Fruit fly (Drosophila melanogaster): ENCODE results near the gene Snr1.

The Snr1 gene

dm6 chr3R:5497600-5497999, 26.9 kb downstream of the Snr1 start:
- TF ChIP-seq CG8478 (optimal IDR thresholded peaks at IDR 0.05) (no peak), CTCF (optimal IDR thresholded peaks at IDR 0.05) (no peak)

dm6 chr3R:5502646-5503045, 31.9 kb downstream of the Snr1 start, which contains the start of gene NKCC:
TSS of gene NKCC (minus strand) at chr3R:5502702.
- TF ChIP-seq CG8478 (optimal IDR thresholded peaks at IDR 0.05) (no peak), CTCF (optimal IDR thresholded peaks at IDR 0.05) (no peak)

DNA sequence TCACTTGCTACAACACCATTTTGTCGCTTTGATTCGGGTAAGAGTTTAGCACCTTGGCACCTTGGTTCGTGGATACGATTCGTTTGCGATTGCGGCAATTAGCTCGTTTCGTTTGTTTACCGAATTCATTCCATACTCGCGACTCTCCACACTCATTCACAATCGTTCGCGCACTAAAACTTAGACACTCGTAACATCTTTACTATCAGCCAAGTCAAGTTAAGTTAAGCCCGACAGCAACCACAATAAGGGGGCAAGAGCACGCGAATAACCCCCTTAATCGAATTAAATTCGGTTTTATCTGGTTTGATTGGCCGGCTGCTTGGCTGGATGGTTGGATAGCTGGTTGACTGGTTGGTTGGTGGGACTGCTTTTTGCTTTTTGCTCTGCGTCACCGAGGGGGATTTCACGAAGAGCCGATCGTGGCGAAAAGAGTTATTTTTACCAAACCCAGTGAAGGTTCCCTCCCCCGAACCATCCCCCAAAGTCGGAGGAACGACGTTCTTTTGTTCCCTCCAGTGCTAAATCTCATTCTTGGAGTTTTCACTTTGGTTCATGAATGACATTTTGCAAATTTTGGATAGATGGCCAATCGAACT, 33.2 kb downstream of the Snr1 start:
- TF ChIP-seq CTCF (optimal IDR thresholded peaks at IDR 0.05), result no peak

- no peak for TF ChIP-seq CTCF (optimal IDR thresholded peaks at IDR 0.05)
- no peak for TF ChIP-seq CG8478 (optimal IDR thresholded peaks at IDR 0.05)
These were observed 44.0 kb downstream of the Snr1 start for dm6 chr3R:5514759-5515158.

dm6 chr3R:5516582-5517001, 45.9 kb downstream of the Snr1 start:
- TF ChIP-seq CG8478 (optimal IDR thresholded peaks at IDR 0.05) (no peak), CTCF (optimal IDR thresholded peaks at IDR 0.05) (no peak)

dm6 chr3R:5517002-5517875, 46.5 kb downstream of the Snr1 start, which contains the start of gene Itpr:
TSS of gene Itpr (plus strand) at chr3R:5517117.
- no peak for TF ChIP-seq CG8478 (optimal IDR thresholded peaks at IDR 0.05)

DNA sequence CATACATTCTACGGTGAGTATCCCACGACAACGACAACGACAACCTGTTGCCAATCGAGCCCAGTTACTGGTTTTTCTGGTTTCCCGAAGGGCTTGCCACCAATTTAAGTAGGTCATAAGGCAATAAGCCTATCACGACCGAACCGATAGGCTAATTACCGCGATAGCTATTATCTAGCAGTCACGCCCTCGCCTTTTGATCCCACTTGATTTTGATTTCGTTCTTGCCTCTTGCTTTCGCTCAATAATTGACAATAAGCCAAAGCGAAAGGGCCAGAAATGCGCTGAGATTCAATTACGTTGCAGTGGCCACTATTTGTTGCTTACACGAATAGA, 47.1 kb downstream of the Snr1 start:
- no peak for TF ChIP-seq CG8478 (optimal IDR thresholded peaks at IDR 0.05)

DNA sequence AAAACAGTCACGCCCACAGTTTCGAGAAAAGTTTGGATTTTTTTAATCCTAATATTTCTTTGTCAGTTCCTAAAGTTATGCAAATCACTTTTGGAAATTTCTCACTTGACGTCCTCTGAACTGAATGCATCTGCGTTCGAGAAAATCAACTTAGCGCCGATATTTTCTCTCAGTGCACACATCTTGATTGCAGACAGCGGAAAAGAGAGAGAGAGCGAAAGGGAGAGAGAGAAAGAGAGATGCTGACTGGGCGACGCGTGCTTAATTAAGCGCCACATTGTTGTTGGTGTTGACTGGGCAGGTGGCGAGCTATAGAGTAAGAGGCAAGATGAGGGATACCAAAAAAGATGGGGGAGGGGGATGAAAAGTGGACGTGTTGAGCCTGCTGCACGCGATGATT, 47.9 kb downstream of the Snr1 start:
- TF ChIP-seq CG8478 (optimal IDR thresholded peaks at IDR 0.05) (no peak), CTCF (optimal IDR thresholded peaks at IDR 0.05) (no peak)

- TF ChIP-seq CTCF (optimal IDR thresholded peaks at IDR 0.05) (no peak), CG8478 (optimal IDR thresholded peaks at IDR 0.05) (no peak)
These were observed 49.1 kb downstream of the Snr1 start for dm6 chr3R:5519789-5520188.

DNA sequence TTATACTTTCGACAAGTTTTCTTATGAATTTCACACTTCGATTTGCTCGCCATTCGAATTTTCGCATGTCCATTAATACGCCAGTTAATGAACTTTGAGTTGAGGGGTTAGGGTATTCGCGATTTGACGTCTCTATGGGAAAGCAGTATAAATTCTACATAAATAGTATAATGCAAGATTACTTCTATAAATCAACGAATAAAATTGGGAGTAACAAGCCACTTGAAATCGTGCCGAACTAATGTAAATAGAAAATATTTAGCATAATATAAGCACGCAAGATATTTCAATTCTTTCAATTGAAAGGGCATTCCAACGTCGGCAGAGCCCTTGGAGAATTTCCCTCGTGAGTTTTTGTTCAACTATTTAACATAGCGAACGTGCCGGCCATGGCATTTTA, 49.8 kb downstream of the Snr1 start:
- no peak for TF ChIP-seq CTCF (optimal IDR thresholded peaks at IDR 0.05)
- no peak for TF ChIP-seq CG8478 (optimal IDR thresholded peaks at IDR 0.05)
